Worm (Caenorhabditis elegans) whole organism, L4/young adult: ENCODE results near the gene fbxa-2.

Source experiments
- W03F9.2 ChIP-seq: fragments of 150-350 bp; optimal IDR thresholded peaks from 2 replicates; lab custom pipeline; 2014; ENCODE audit warnings: missing biosample characterization, missing genetic modification characterization
- dao-5 ChIP-seq: sonication (generic microtip); optimal IDR thresholded peaks from 2 replicates; lab custom pipeline; 2016; ENCODE audit warnings: missing genotype, missing genetic modification characterization, moderate library complexity, missing compliant biosample characterization
- him-1 ChIP-seq: sonication (generic microtip); optimal IDR thresholded peaks from 2 replicates; lab custom pipeline; 2016; ENCODE audit warnings: missing genotype, missing genetic modification reagents, missing genetic modification characterization, missing compliant biosample characterization

Gene fbxa-2

ce11 chrV:16277918-16278317, 8.5 kb upstream of the fbxa-2 start, which contains the start of gene cyp-37B1:
cyp-37B1 (plus strand) TSS chrV:16278116.
- TF ChIP-seq W03F9.2 (tag; lab: Kevin White, UChicago): no peak
- TF ChIP-seq him-1 (tag; lab: Kevin White, UChicago): no peak
- TF ChIP-seq dao-5: no peak

ce11 chrV:16275347-16275746, 5.9 kb upstream of the fbxa-2 start, which contains the start of gene pacl-1:
pacl-1 (minus strand) TSS chrV:16275447.
- TF ChIP-seq W03F9.2 (tag; lab: Kevin White, UChicago) (no peak), him-1 (tag; lab: Kevin White, UChicago) (no peak), dao-5 (no peak)

- TF ChIP-seq him-1 (tag; lab: Kevin White, UChicago): no peak
- TF ChIP-seq dao-5: no peak
- TF ChIP-seq W03F9.2 (tag; lab: Kevin White, UChicago): no peak
Measured at ce11 chrV:16271121-16271520, 1.7 kb upstream of the fbxa-2 start, which contains the start of gene T13F3.6. T13F3.6 (minus strand) TSS chrV:16271221.

ce11 chrV:16266514-16266913, 2.9 kb downstream of the fbxa-2 start, which contains the start of gene T13F3.4:
T13F3.4 (minus strand) TSS chrV:16266614.
- TF ChIP-seq W03F9.2 (tag; lab: Kevin White, UChicago) (no peak), dao-5 (no peak), him-1 (tag; lab: Kevin White, UChicago) (no peak)

- TF ChIP-seq him-1 (tag; lab: Kevin White, UChicago) (no peak), W03F9.2 (tag; lab: Kevin White, UChicago) (no peak), dao-5 (no peak)
Measured at ce11 chrV:16259684-16260083, 9.8 kb downstream of the fbxa-2 start, which contains the start of gene nhr-127. nhr-127 (plus strand) TSS chrV:16259984.

ce11 chrV:16258142-16258541, 11.3 kb downstream of the fbxa-2 start, which contains the start of gene nhr-218:
nhr-218 (plus strand) TSS chrV:16258442.
- TF ChIP-seq W03F9.2 (tag; lab: Kevin White, UChicago) (no peak), dao-5 (no peak), him-1 (tag; lab: Kevin White, UChicago) (no peak)

- TF ChIP-seq W03F9.2 (tag; lab: Kevin White, UChicago) (no peak), dao-5 (no peak), him-1 (tag; lab: Kevin White, UChicago) (no peak)
Measured at ce11 chrV:16256395-16256794, 13.1 kb downstream of the fbxa-2 start, which contains the start of gene bgnt-1.3. bgnt-1.3 (minus strand) TSS chrV:16256495.

ce11 chrV:16253687-16254086, 15.8 kb downstream of the fbxa-2 start, which contains the start of gene gcy-20:
gcy-20 (minus strand) TSS chrV:16253787.
- TF ChIP-seq W03F9.2 (tag; lab: Kevin White, UChicago): no peak
- no peak for TF ChIP-seq dao-5
- no peak for TF ChIP-seq him-1 (tag; lab: Kevin White, UChicago)

ce11 chrV:16249105-16249504, 20.4 kb downstream of the fbxa-2 start:
- TF ChIP-seq W03F9.2 (tag; lab: Kevin White, UChicago): no peak
- no peak for TF ChIP-seq him-1 (tag; lab: Kevin White, UChicago)
- TF ChIP-seq dao-5: no peak

ce11 chrV:16246579-16246978, 22.9 kb downstream of the fbxa-2 start, which contains the start of gene srh-95:
srh-95 (plus strand) TSS chrV:16246879.
- TF ChIP-seq him-1 (tag; lab: Kevin White, UChicago): no peak
- TF ChIP-seq W03F9.2 (tag; lab: Kevin White, UChicago): no peak
- no peak for TF ChIP-seq dao-5

- TF ChIP-seq W03F9.2 (tag; lab: Kevin White, UChicago): no peak
- no peak for TF ChIP-seq dao-5
- TF ChIP-seq him-1 (tag; lab: Kevin White, UChicago): no peak
Measured at ce11 chrV:16244078-16244477, 25.4 kb downstream of the fbxa-2 start, which contains the start of gene srh-104. srh-104 (minus strand) TSS chrV:16244178.

- TF ChIP-seq him-1 (tag; lab: Kevin White, UChicago) (no peak), dao-5 (no peak), W03F9.2 (tag; lab: Kevin White, UChicago) (no peak)
Measured at ce11 chrV:16237223-16237622, 32.2 kb downstream of the fbxa-2 start, which contains the start of gene F21H7.5. F21H7.5 (plus strand) TSS chrV:16237523.

- TF ChIP-seq him-1 (tag; lab: Kevin White, UChicago) (no peak), dao-5 (no peak), W03F9.2 (tag; lab: Kevin White, UChicago) (no peak)
Measured at ce11 chrV:16235647-16236046, 33.8 kb downstream of the fbxa-2 start, which contains the start of gene srh-98. srh-98 (minus strand) TSS chrV:16235747.

ce11 chrV:16235135-16235534, 34.3 kb downstream of the fbxa-2 start, which contains the start of gene F21H7.3:
F21H7.3 (minus strand) TSS chrV:16235235.
- TF ChIP-seq dao-5 (no peak), W03F9.2 (tag; lab: Kevin White, UChicago) (no peak), him-1 (tag; lab: Kevin White, UChicago) (no peak)
